Fruit fly (Drosophila melanogaster) whole organism, embryonic: ENCODE results near the gene CG12379.

Source experiments
- Ada2b ChIP-seq: fragments of 200-800 bp; sonication (Bioruptor generic); IDR thresholded peaks from 2 replicates; pipeline ENCODE4 v1.3.6; 2022; ENCODE audit warnings: missing biosample characterization, missing genetic modification characterization
- Antp ChIP-seq: fragments of 200-800 bp; sonication (Bioruptor generic); optimal IDR thresholded peaks from 3 replicates; lab custom pipeline; 2016; ENCODE audit warnings: missing biosample characterization, missing genetic modification characterization
- Atf6 ChIP-seq: fragments of 200-800 bp; sonication (Bioruptor generic); IDR thresholded peaks from 2 replicates; pipeline ENCODE4 v1.3.6; 2022; ENCODE audit warnings: missing biosample characterization, missing genetic modification characterization
- Blimp-1 ChIP-seq: fragments of 200-800 bp; sonication (Bioruptor generic); optimal IDR thresholded peaks from 3 replicates; lab custom pipeline; 2018; ENCODE audit warnings: missing biosample characterization, missing genetic modification characterization, mild to moderate bottlenecking, moderate library complexity, missing genetic modification reagents
- CG1024 ChIP-seq: fragments of 200-800 bp; sonication (Bioruptor generic); IDR thresholded peaks from 2 replicates; pipeline ENCODE4 v1.3.6; 2022; ENCODE audit warnings: missing biosample characterization, missing genetic modification characterization
- CG10431 ChIP-seq: fragments of 200-800 bp; sonication (Bioruptor generic); optimal IDR thresholded peaks from 3 replicates; lab custom pipeline; 2018; ENCODE audit warnings: missing biosample characterization, mild to moderate bottlenecking, missing genetic modification characterization
- CG10979 ChIP-seq: fragments of 200-800 bp; sonication (Bioruptor generic); optimal IDR thresholded peaks from 2 replicates; lab custom pipeline; 2018; ENCODE audit warnings: missing biosample characterization, mild to moderate bottlenecking, missing genetic modification characterization, moderate library complexity
- CG14014 ChIP-seq: fragments of 200-800 bp; sonication (Bioruptor generic); IDR thresholded peaks from 2 replicates; pipeline ENCODE4 v1.3.6; 2022; ENCODE audit warnings: missing biosample characterization, missing genetic modification characterization
- CG14050 ChIP-seq: fragments of 200-800 bp; sonication (Bioruptor generic); IDR thresholded peaks from 3 replicates; pipeline ENCODE4 v1.3.6; 2022; ENCODE audit warnings: missing biosample characterization, missing genetic modification characterization
- CG15269 ChIP-seq: fragments of 200-800 bp; sonication (Bioruptor generic); optimal IDR thresholded peaks from 2 replicates; lab custom pipeline; 2018; ENCODE audit warnings: missing biosample characterization, mild to moderate bottlenecking, missing genetic modification characterization, moderate library complexity
- CG15601 ChIP-seq: fragments of 200-800 bp; sonication (Bioruptor generic); optimal IDR thresholded peaks from 3 replicates; lab custom pipeline; 2019; ENCODE audit warnings: missing biosample characterization, mild to moderate bottlenecking, missing genetic modification characterization, moderate library complexity
- CG17186 ChIP-seq: fragments of 200-800 bp; sonication (Bioruptor generic); optimal IDR thresholded peaks from 3 replicates; lab custom pipeline; 2017; ENCODE audit warnings: missing biosample characterization, missing genetic modification reagents, missing genetic modification characterization
- CG17385 ChIP-seq: fragments of 200-800 bp; sonication (Bioruptor generic); optimal IDR thresholded peaks from 3 replicates; lab custom pipeline; 2018; ENCODE audit warnings: missing biosample characterization, mild to moderate bottlenecking, missing genetic modification characterization
- CG17568 ChIP-seq: fragments of 200-800 bp; sonication (Bioruptor generic); optimal IDR thresholded peaks from 2 replicates; lab custom pipeline; 2018; ENCODE audit warnings: missing biosample characterization, mild to moderate bottlenecking, missing genetic modification characterization, moderate library complexity
- CG17612 ChIP-seq: fragments of 200-800 bp; sonication (Bioruptor generic); IDR thresholded peaks from 2 replicates; pipeline ENCODE4 v1.3.6; 2022; ENCODE audit warnings: missing biosample characterization, missing genetic modification characterization
- CG18599 ChIP-seq: fragments of 200-800 bp; sonication (Bioruptor generic); optimal IDR thresholded peaks from 3 replicates; lab custom pipeline; 2017; ENCODE audit warnings: missing biosample characterization, missing genetic modification characterization, mild to moderate bottlenecking, moderate library complexity, missing genetic modification reagents
- CG31441 ChIP-seq: fragments of 200-800 bp; sonication (Bioruptor generic); IDR thresholded peaks from 2 replicates; pipeline ENCODE4 v1.3.6; 2022; ENCODE audit warnings: missing biosample characterization, missing genetic modification characterization
- CG32767 ChIP-seq: fragments of 200-800 bp; sonication (Bioruptor generic); IDR thresholded peaks from 2 replicates; pipeline ENCODE4 v1.3.6; 2022; ENCODE audit warnings: missing biosample characterization, missing genetic modification characterization
- CG4328 ChIP-seq: fragments of 200-800 bp; sonication (Bioruptor generic); optimal IDR thresholded peaks from 3 replicates; lab custom pipeline; 2017; ENCODE audit warnings: missing biosample characterization, missing genetic modification reagents, missing genetic modification characterization
- CG4424 ChIP-seq: fragments of 200-800 bp; sonication (Bioruptor generic); optimal IDR thresholded peaks from 3 replicates; lab custom pipeline; 2016; ENCODE audit warnings: missing biosample characterization, missing genetic modification characterization
- CG4820 ChIP-seq: fragments of 200-800 bp; sonication (Bioruptor generic); optimal IDR thresholded peaks from 3 replicates; lab custom pipeline; 2016; ENCODE audit warnings: missing biosample characterization, missing genetic modification characterization
- CG5180 ChIP-seq: fragments of 200-800 bp; sonication (Bioruptor generic); optimal IDR thresholded peaks from 3 replicates; lab custom pipeline; 2017; ENCODE audit warnings: missing biosample characterization, missing genetic modification characterization, mild to moderate bottlenecking, moderate library complexity, missing genetic modification reagents
- CG8924 ChIP-seq: fragments of 200-800 bp; optimal IDR thresholded peaks from 3 replicates; lab custom pipeline; 2019; ENCODE audit warnings: missing biosample characterization, mild to moderate bottlenecking, missing genetic modification characterization, moderate library complexity
- CG9609 ChIP-seq: fragments of 200-800 bp; sonication (Bioruptor generic); optimal IDR thresholded peaks from 3 replicates; lab custom pipeline; 2016; ENCODE audit warnings: missing biosample characterization, missing genetic modification characterization
- CrebB ChIP-seq: fragments of 200-800 bp; sonication (Bioruptor generic); optimal IDR thresholded peaks from 3 replicates; lab custom pipeline; 2018; ENCODE audit warnings: missing biosample characterization, mild to moderate bottlenecking, missing genetic modification characterization
- Deaf1 ChIP-seq: fragments of 200-800 bp; optimal IDR thresholded peaks from 3 replicates; lab custom pipeline; 2019; ENCODE audit warnings: missing biosample characterization, mild to moderate bottlenecking, missing genetic modification characterization, moderate library complexity
- E2f1 ChIP-seq: fragments of 200-800 bp; sonication (Bioruptor generic); IDR thresholded peaks from 2 replicates; pipeline ENCODE4 v1.3.6; 2022; ENCODE audit warnings: missing biosample characterization, missing genetic modification characterization
- E2f2 ChIP-seq: fragments of 200-800 bp; sonication (Bioruptor generic); IDR thresholded peaks from 2 replicates; pipeline ENCODE4 v1.3.6; 2022; ENCODE audit warnings: missing biosample characterization, missing genetic modification characterization
- HmgD ChIP-seq: fragments of 200-800 bp; sonication (Bioruptor generic); optimal IDR thresholded peaks from 3 replicates; lab custom pipeline; 2016; ENCODE audit warnings: missing biosample characterization, missing genetic modification characterization
- Optix ChIP-seq: fragments of 200-800 bp; sonication (Bioruptor generic); IDR thresholded peaks from 3 replicates; pipeline ENCODE4 v1.3.6; 2022; ENCODE audit warnings: missing biosample characterization, missing genetic modification characterization
- Poxn ChIP-seq: fragments of 200-800 bp; sonication (Bioruptor generic); IDR thresholded peaks from 2 replicates; pipeline ENCODE4 v1.3.6; 2022; ENCODE audit warnings: missing biosample characterization, missing genetic modification characterization
- Sox100B ChIP-seq: fragments of 200-800 bp; sonication (Bioruptor generic); optimal IDR thresholded peaks from 3 replicates; lab custom pipeline; 2018; ENCODE audit warnings: missing biosample characterization, mild to moderate bottlenecking, missing genetic modification characterization
- Ssrp ChIP-seq: fragments of 200-800 bp; sonication (Bioruptor generic); optimal IDR thresholded peaks from 2 replicates; lab custom pipeline; 2018; ENCODE audit warnings: missing biosample characterization, mild to moderate bottlenecking, missing genetic modification characterization, moderate library complexity
- ab ChIP-seq: fragments of 200-800 bp; sonication (Bioruptor generic); optimal IDR thresholded peaks from 2 replicates; lab custom pipeline; 2016; ENCODE audit warnings: missing biosample characterization, missing genetic modification characterization
- ase ChIP-seq: fragments of 200-800 bp; sonication (Bioruptor generic); IDR thresholded peaks from 3 replicates; pipeline ENCODE4 v1.3.6; 2022; ENCODE audit warnings: missing biosample characterization, missing genetic modification characterization
- bbx ChIP-seq: fragments of 200-800 bp; sonication (Bioruptor generic); IDR thresholded peaks from 2 replicates; pipeline ENCODE4 v1.3.6; 2022; ENCODE audit warnings: missing biosample characterization, missing genetic modification characterization; ENCODE audit not compliant: partially characterized antibody
- da ChIP-seq: fragments of 200-800 bp; sonication (Bioruptor generic); optimal IDR thresholded peaks from 2 replicates; lab custom pipeline; 2016; ENCODE audit warnings: missing biosample characterization, missing genetic modification characterization
- gcm2 ChIP-seq: fragments of 200-800 bp; sonication (Bioruptor generic); optimal IDR thresholded peaks from 2 replicates; lab custom pipeline; 2016; ENCODE audit warnings: missing biosample characterization, missing genetic modification characterization
- gem ChIP-seq: fragments of 200-800 bp; sonication (Bioruptor generic); optimal IDR thresholded peaks from 2 replicates; lab custom pipeline; 2019; ENCODE audit warnings: missing biosample characterization, mild to moderate bottlenecking, missing genetic modification characterization, moderate library complexity
- grn ChIP-seq: fragments of 200-800 bp; sonication (Bioruptor generic); optimal IDR thresholded peaks from 3 replicates; lab custom pipeline; 2017; ENCODE audit warnings: missing biosample characterization, missing genetic modification characterization
- gsb ChIP-seq: fragments of 200-800 bp; sonication (Bioruptor generic); IDR thresholded peaks from 2 replicates; pipeline ENCODE4 v1.3.6; 2022; ENCODE audit warnings: missing biosample characterization, missing genetic modification characterization
- phol ChIP-seq: fragments of 200-800 bp; sonication (Bioruptor generic); optimal IDR thresholded peaks from 3 replicates; lab custom pipeline; 2018; ENCODE audit warnings: missing biosample characterization, mild to moderate bottlenecking, missing genetic modification characterization, moderate library complexity
- prd ChIP-seq, 3 experiments: fragments of >200 bp in 2 of 3; fragments of 200-800 bp in 1 of 3; sonication (Bioruptor generic) in 1 of 3; optimal IDR thresholded peaks in 2 of 3; IDR thresholded peaks in 1 of 3; 2 replicates in 2 of 3; 3 replicates in 1 of 3; pipeline versions ENCODE4 v1.3.6 to Lab custom; 2017 to 2022; ENCODE audit warnings: missing biosample characterization in 1 of 3, missing genetic modification characterization in 1 of 3
- run ChIP-seq: fragments of 200-800 bp; sonication (Bioruptor generic); optimal IDR thresholded peaks from 3 replicates; lab custom pipeline; 2018; ENCODE audit warnings: missing biosample characterization, mild to moderate bottlenecking, missing genetic modification characterization
- sens ChIP-seq: fragments of 200-800 bp; sonication (Bioruptor generic); peaks from one replicate; lab custom pipeline; 2016; ENCODE audit warnings: missing biosample characterization, missing genetic modification characterization
- so ChIP-seq: fragments of 200-800 bp; sonication (Bioruptor generic); IDR thresholded peaks from 3 replicates; pipeline ENCODE4 v1.3.6; 2022; ENCODE audit warnings: missing biosample characterization, missing genetic modification characterization
- sob ChIP-seq: fragments of 200-800 bp; sonication (Bioruptor generic); IDR thresholded peaks from 2 replicates; pipeline ENCODE4 v1.3.6; 2022; ENCODE audit warnings: missing biosample characterization, missing genetic modification characterization
- stwl ChIP-seq: fragments of 200-800 bp; sonication (Bioruptor generic); optimal IDR thresholded peaks from 3 replicates; lab custom pipeline; 2018; ENCODE audit warnings: missing biosample characterization, mild to moderate bottlenecking, missing genetic modification characterization, moderate library complexity
- tx ChIP-seq: fragments of 200-800 bp; sonication (Bioruptor generic); optimal IDR thresholded peaks from 2 replicates; lab custom pipeline; 2016; ENCODE audit warnings: missing biosample characterization, missing genetic modification characterization
- vvl ChIP-seq: fragments of 200-800 bp; sonication (Bioruptor generic); IDR thresholded peaks from 2 replicates; pipeline ENCODE4 v1.3.6; 2022; ENCODE audit warnings: missing biosample characterization, missing genetic modification characterization
- yki ChIP-seq: fragments of >200 bp; optimal IDR thresholded peaks from 3 replicates; lab custom pipeline; 2018

The CG12379 gene

DNA sequence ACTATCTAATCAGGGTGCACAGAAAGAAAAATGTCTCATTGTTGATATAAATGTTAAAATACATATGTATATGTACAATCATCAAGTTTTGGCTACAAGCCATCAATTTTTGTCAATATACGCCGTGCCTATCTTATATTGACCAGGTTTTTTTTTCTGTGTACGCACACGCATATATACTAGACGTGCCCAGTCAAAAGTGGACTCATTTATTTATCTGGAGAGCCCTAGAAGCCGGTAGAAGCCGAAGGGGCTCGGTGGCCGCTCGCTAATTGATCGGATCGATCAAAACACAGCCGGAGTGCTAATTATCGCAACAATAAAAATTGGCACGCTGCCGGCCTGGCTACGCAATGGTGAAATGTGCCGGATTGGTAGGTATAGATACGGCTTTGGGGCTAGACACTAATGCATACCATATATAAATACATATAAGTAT, 6.5 kb upstream of the CG12379 start (continued):
- TF ChIP-seq Deaf1 (tag; lab: Kevin White, UChicago) (peak; percentile 77), CG4820 (GFP tag; lab: Kevin White, UChicago) (peak; percentile 21), sens (GFP tag; lab: Kevin White, UChicago) (peak; percentile 91), sob (GFP tag; lab: Robert Waterston, UW) (peak; percentile 87), CrebB (peak; percentile 50), CG15269 (tag; lab: Kevin White, UChicago) (peak; percentile 80), HmgD (GFP tag; lab: Kevin White, UChicago) (no peak), Ssrp (tag; lab: Kevin White, UChicago) (peak; percentile 46), bbx (GFP tag; lab: Robert Waterston, UW) (no peak), CG31441 (GFP tag; lab: Robert Waterston, UW) (peak; percentile 62; the same call in 1 of the 2 replicates), Sox100B (no peak), ase (peak; percentile 65; the same call in 1 of the 3 replicates), ab (GFP tag; lab: Kevin White, UChicago) (peak; percentile 4), tx (GFP tag; lab: Kevin White, UChicago) (peak; percentile 32), run (tag; lab: Kevin White, UChicago) (no peak), CG1024 (0 out of 2 replicates have a peak, but pooled peaks have one; percentile 42), CG17612 (peak; percentile 55; the same call in 1 of the 2 replicates), CG4424 (GFP tag; lab: Kevin White, UChicago) (peak; percentile 19), CG10979 (tag; lab: Kevin White, UChicago) (peak; percentile 50), gsb (GFP tag; lab: Robert Waterston, UW) (peak; percentile 70), Optix (GFP tag; lab: Robert Waterston, UW) (0 out of 3 replicates have a peak, but pooled peaks have one; percentile 16), prd (optimal IDR thresholded peaks at IDR 0.05; lab: Kevin White, UChicago) (no peak), prd (GFP tag; IDR thresholded peaks at IDR 0.05; lab: Robert Waterston, UW) (peak; percentile 78), Atf6 (GFP tag; lab: Robert Waterston, UW) (peak; percentile 89), CG17568 (GFP tag; lab: Kevin White, UChicago) (no peak), CG17186 (GFP tag; lab: Kevin White, UChicago) (no peak), grn (GFP tag; lab: Kevin White, UChicago) (peak; percentile 35), yki (lab: Kevin White, UChicago) (no peak), vvl (GFP tag; lab: Robert Waterston, UW) (peak; percentile 84), CG32767 (no peak), CG17385 (GFP tag; lab: Kevin White, UChicago) (peak; percentile 68), CG14050 (peak; percentile 35; the same call in 1 of the 3 replicates), CG8924 (tag; lab: Kevin White, UChicago) (peak; percentile 57), E2f2 (GFP tag; lab: Robert Waterston, UW) (peak; percentile 36; the same call in 1 of the 2 replicates), CG10431 (GFP tag; lab: Kevin White, UChicago) (no peak), Ada2b (GFP tag; lab: Robert Waterston, UW) (peak; percentile 75), CG15601 (tag; lab: Kevin White, UChicago) (no peak), stwl (tag; lab: Kevin White, UChicago) (no peak), CG14014 (GFP tag; lab: Robert Waterston, UW) (peak; percentile 80), Antp (GFP tag; lab: Kevin White, UChicago) (peak; percentile 44), CG4328 (GFP tag; lab: Kevin White, UChicago) (peak; percentile 58), E2f1 (peak; percentile 72), CG9609 (GFP tag; lab: Kevin White, UChicago) (peak; percentile 42), so (0 out of 3 replicates have a peak, but pooled peaks have one; percentile 31), gcm2 (peak; percentile 45), gem (peak; percentile 81), phol (peak; percentile 52), Blimp-1 (GFP tag; lab: Kevin White, UChicago) (peak; percentile 48), CG18599 (GFP tag; lab: Kevin White, UChicago) (peak; percentile 91), CG5180 (no peak), da (GFP tag; lab: Kevin White, UChicago) (no peak), Poxn (GFP tag; lab: Robert Waterston, UW) (0 out of 2 replicates have a peak, but pooled peaks have one; percentile 30)
